Worm (Caenorhabditis elegans) whole organism, L1 larva: Measurements from ENCODE around the gene srh-47.

Source experiments
- aha-1 ChIP-seq: fragments of 150-350 bp; optimal IDR thresholded peaks from 2 replicates; lab custom pipeline; 2014; ENCODE audit warnings: missing biosample characterization, missing genetic modification characterization
- fkh-10 ChIP-seq: sonication (generic microtip); optimal IDR thresholded peaks from 2 replicates; lab custom pipeline; 2017; ENCODE audit warnings: missing biosample characterization, missing genetic modification reagents, missing genetic modification characterization
- fkh-4 ChIP-seq: sonication (generic microtip); optimal IDR thresholded peaks from 2 replicates; lab custom pipeline; 2016; ENCODE audit warnings: missing compliant biosample characterization, missing genetic modification characterization, borderline replicate concordance
- jun-1 ChIP-seq: fragments of 150-350 bp; optimal IDR thresholded peaks from 2 replicates; lab custom pipeline; 2014; ENCODE audit warnings: missing biosample characterization, missing genetic modification reagents, missing genetic modification characterization
- lin-13 ChIP-seq: fragments of 150-350 bp; optimal IDR thresholded peaks from 2 replicates; lab custom pipeline; 2014; ENCODE audit warnings: missing biosample characterization, missing genetic modification reagents, missing genetic modification characterization
- lin-39 ChIP-seq: fragments of 150-350 bp; optimal IDR thresholded peaks from 2 replicates; lab custom pipeline; 2014; ENCODE audit warnings: missing biosample characterization, missing genetic modification reagents, missing genetic modification characterization
- mdl-1 ChIP-seq, 2 experiments: fragments of 150-350 bp; optimal IDR thresholded peaks; 2 replicates each; lab custom pipeline; 2014 to 2017; ENCODE audit warnings: missing biosample characterization in 2 of 2, missing genetic modification characterization in 2 of 2, inconsistent platforms in 1 of 2
- nhr-237 ChIP-seq: fragments of 150-350 bp; optimal IDR thresholded peaks from 2 replicates; lab custom pipeline; 2014; ENCODE audit warnings: missing biosample characterization, missing genetic modification characterization
- snpc-4 ChIP-seq: fragments of 150-350 bp; optimal IDR thresholded peaks from 2 replicates; lab custom pipeline; 2014; ENCODE audit warnings: missing biosample characterization, missing genetic modification characterization
- unc-130 ChIP-seq: fragments of 150-350 bp; optimal IDR thresholded peaks from 2 replicates; lab custom pipeline; 2017; ENCODE audit warnings: missing biosample characterization, missing genetic modification characterization, inconsistent platforms
- unc-30 ChIP-seq: sonication (generic microtip); optimal IDR thresholded peaks from 2 replicates; lab custom pipeline; 2017; ENCODE audit warnings: missing biosample characterization, missing genetic modification characterization
- zag-1 ChIP-seq: fragments of 150-350 bp; optimal IDR thresholded peaks from 2 replicates; lab custom pipeline; 2014; ENCODE audit warnings: missing biosample characterization, missing genetic modification characterization

DNA sequence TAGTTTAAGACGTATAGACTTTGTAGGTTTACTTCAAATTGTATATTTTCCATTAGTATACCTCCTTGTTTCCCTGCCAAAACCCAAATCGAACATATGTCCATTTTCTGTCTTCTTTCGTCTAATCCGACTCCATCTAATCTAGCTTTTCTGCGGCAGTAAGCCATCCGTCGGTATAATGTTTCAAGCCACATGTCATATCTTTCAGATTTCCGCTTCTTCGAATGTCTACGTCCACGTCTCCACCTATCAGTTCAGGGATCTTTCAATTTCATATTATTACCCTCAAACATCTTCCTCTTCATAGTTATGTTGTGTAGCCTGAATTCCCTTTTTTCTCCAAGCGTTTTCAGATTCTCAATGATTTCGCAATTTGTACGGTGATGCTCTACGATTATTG, 43.7 kb upstream of the srh-47 start:
- TF ChIP-seq lin-13 (no peak), fkh-4 (tag; lab: Kevin White, UChicago) (no peak), snpc-4 (no peak), unc-30 (tag; lab: Kevin White, UChicago) (no peak), unc-130 (no peak), zag-1 (tag; lab: Kevin White, UChicago) (no peak), nhr-237 (no peak), aha-1 (tag; lab: Kevin White, UChicago) (no peak), fkh-10 (GFP tag; lab: Kevin White, UChicago) (no peak), mdl-1 (tag; optimal IDR thresholded peaks at IDR 0.05; lab: Kevin White, UChicago) (no peak), jun-1 (no peak), lin-39 (tag; lab: Kevin White, UChicago) (no peak)
